Worm (Caenorhabditis elegans): Measurements from ENCODE around the gene wht-1.

DNA sequence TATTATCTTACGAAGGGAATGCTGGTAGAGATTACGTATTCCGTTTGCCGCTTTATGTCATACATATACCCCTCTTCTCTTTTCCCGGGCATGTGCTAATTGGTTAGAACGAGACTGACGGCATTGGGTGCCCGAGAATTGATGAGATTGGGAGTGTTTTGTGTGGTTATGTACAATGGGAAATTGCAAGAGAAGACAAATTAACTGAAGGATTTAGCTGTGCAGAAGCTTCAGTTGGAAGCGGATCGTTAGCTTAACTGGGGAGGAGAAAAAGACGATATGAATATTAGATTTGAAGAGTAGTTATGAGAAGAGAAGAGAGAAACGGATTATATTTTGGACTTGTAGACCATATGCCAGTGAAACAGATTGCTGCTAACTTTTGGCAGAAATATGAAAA is 22.6 kb upstream of the wht-1 start:
- no peak for TF ChIP-seq F37D6.2 (tag; optimal IDR thresholded peaks at IDR 0.05)
- no peak for TF ChIP-seq sdz-12 (GFP tag; optimal IDR thresholded peaks at IDR 0.05)
- no peak for TF ChIP-seq unc-39 (tag; optimal IDR thresholded peaks at IDR 0.05)
- no peak for TF ChIP-seq lin-39 (tag; optimal IDR thresholded peaks at IDR 0.05)
- TF ChIP-seq duxl-1 (tag; optimal IDR thresholded peaks at IDR 0.05; ENCODE audit: poor library complexity): no peak
- no peak for TF ChIP-seq nhr-102 (tag; optimal IDR thresholded peaks at IDR 0.05)
- TF ChIP-seq ces-1 (GFP tag; optimal IDR thresholded peaks at IDR 0.05): no peak
- no peak for TF ChIP-seq pha-4 (GFP tag; IDR thresholded peaks at IDR 0.05)
- TF ChIP-seq pha-4 (tag; optimal IDR thresholded peaks at IDR 0.05): no peak
- TF ChIP-seq php-3 (GFP tag; IDR thresholded peaks at IDR 0.05): no peak
- no peak for TF ChIP-seq nhr-6 (tag; optimal IDR thresholded peaks at IDR 0.05)
- no peak for TF ChIP-seq ztf-11 (tag; optimal IDR thresholded peaks at IDR 0.05)
- TF ChIP-seq fkh-10 (GFP tag; optimal IDR thresholded peaks at IDR 0.05): no peak
- no peak for TF ChIP-seq snpc-4 (tag; optimal IDR thresholded peaks at IDR 0.05)
